Fruit fly (Drosophila melanogaster): ENCODE measurements around the gene Dys.

Dys gene

dm6 chr3R:19460409-19461217 lies at the start of gene Dys (continued):
- TF ChIP-seq pros (GFP tag; optimal IDR thresholded peaks at IDR 0.05), result no peak
- no peak for TF ChIP-seq D (optimal IDR thresholded peaks at IDR 0.05)
- peak; percentile 72 for TF ChIP-seq D (GFP tag; optimal IDR thresholded peaks at IDR 0.05)
- peak; percentile 89 for TF ChIP-seq CG10209 (GFP tag; optimal IDR thresholded peaks at IDR 0.05)
- no peak for TF ChIP-seq CG30020 (tag; optimal IDR thresholded peaks at IDR 0.05)
- peak; percentile 87 for TF ChIP-seq wdn (GFP tag; IDR thresholded peaks at IDR 0.05)
- TF ChIP-seq CG4282 (GFP tag; optimal IDR thresholded peaks at IDR 0.05), result no peak
- no peak for TF ChIP-seq fd102C (GFP tag; optimal IDR thresholded peaks at IDR 0.05)
- peak; percentile 59 for TF ChIP-seq CG18476 (GFP tag; optimal IDR thresholded peaks at IDR 0.05)
- peak; percentile 79 for TF ChIP-seq ken (GFP tag; IDR thresholded peaks at IDR 0.05)
- peak; percentile 56 for TF ChIP-seq CG8281 (tag; optimal IDR thresholded peaks at IDR 0.05)
- TF ChIP-seq bigmax (GFP tag; optimal IDR thresholded peaks at IDR 0.05), result no peak
- peak; percentile 94 for TF ChIP-seq CG7839 (tag; optimal IDR thresholded peaks at IDR 0.05)
- TF ChIP-seq Vsx1 (GFP tag; optimal IDR thresholded peaks at IDR 0.05), result peak; percentile 77
- peak; percentile 84 for TF ChIP-seq CG4730 (GFP tag; IDR thresholded peaks at IDR 0.05)
- peak; percentile 60 for TF ChIP-seq sima (GFP tag; optimal IDR thresholded peaks at IDR 0.05)
- TF ChIP-seq CG3281 (GFP tag; optimal IDR thresholded peaks at IDR 0.05), result peak; percentile 87
- no peak; the same call in none of the 2 replicates for TF ChIP-seq CG11085 (GFP tag; IDR thresholded peaks at IDR 0.05)
- TF ChIP-seq Hmx (GFP tag; optimal IDR thresholded peaks at IDR 0.05), result peak; percentile 75
- TF ChIP-seq pan (optimal IDR thresholded peaks at IDR 0.05), result peak in 1 of 2 experiments; percentile 11
- peak in 1 of 2 experiments; percentile 89 for TF ChIP-seq pan (GFP tag; optimal IDR thresholded peaks at IDR 0.05 in 1 of 2, IDR thresholded peaks at IDR 0.05 in 1 of 2)
- TF ChIP-seq Poxn (GFP tag; IDR thresholded peaks at IDR 0.05), result peak; percentile 53; the same call in 1 of the 2 replicates
- no peak for TF ChIP-seq Med (GFP tag)
- no peak for TF ChIP-seq CG6175 (GFP tag; IDR thresholded peaks at IDR 0.05)
- no peak for TF ChIP-seq twi (tag; optimal IDR thresholded peaks at IDR 0.05)
- peak; percentile 90 for TF ChIP-seq Xrp1 (GFP tag; IDR thresholded peaks at IDR 0.05)
- TF ChIP-seq CG8388 (GFP tag; optimal IDR thresholded peaks at IDR 0.05), result peak; percentile 83
- no peak for TF ChIP-seq ato (GFP tag; IDR thresholded peaks at IDR 0.05; ENCODE audit: partially characterized antibody)
- peak; percentile 74 for TF ChIP-seq CG10959 (GFP tag; IDR thresholded peaks at IDR 0.05)
- peak; percentile 80 for TF ChIP-seq CG11695 (GFP tag; IDR thresholded peaks at IDR 0.05)
- TF ChIP-seq tio (GFP tag; optimal IDR thresholded peaks at IDR 0.05), result peak; percentile 68
- TF ChIP-seq CG2202 (tag; optimal IDR thresholded peaks at IDR 0.05), result peak; percentile 50
- TF ChIP-seq CG8924 (tag; optimal IDR thresholded peaks at IDR 0.05), result peak; percentile 92
- TF ChIP-seq cad (GFP tag; optimal IDR thresholded peaks at IDR 0.05), result no peak
- no peak for TF ChIP-seq Hr39 (optimal IDR thresholded peaks at IDR 0.05)
- TF ChIP-seq Fer3 (tag; optimal IDR thresholded peaks at IDR 0.05), result peak; percentile 94
- peak; percentile 92 for TF ChIP-seq Hmr (GFP tag; optimal IDR thresholded peaks at IDR 0.05)
- TF ChIP-seq CG12071 (GFP tag; optimal IDR thresholded peaks at IDR 0.05), result peak; percentile 70
- peak; percentile 53; the same call in 1 of the 2 replicates for TF ChIP-seq CG5953 (GFP tag; IDR thresholded peaks at IDR 0.05)
- TF ChIP-seq bsh (GFP tag; optimal IDR thresholded peaks at IDR 0.05), result peak in 1 of 2 experiments; percentile 93
- TF ChIP-seq exex (tag; optimal IDR thresholded peaks at IDR 0.05), result peak; percentile 93
- TF ChIP-seq hbn (GFP tag; IDR thresholded peaks at IDR 0.05; ENCODE audit: partially characterized antibody), result no peak
- peak; percentile 86 for TF ChIP-seq CG1233 (GFP tag; optimal IDR thresholded peaks at IDR 0.05)
- TF ChIP-seq zen2 (GFP tag; IDR thresholded peaks at IDR 0.05; ENCODE audit: partially characterized antibody), result no peak
- no peak for TF ChIP-seq ac (GFP tag; optimal IDR thresholded peaks at IDR 0.05)
- peak; percentile 74 for TF ChIP-seq Hand (GFP tag; optimal IDR thresholded peaks at IDR 0.05)
- peak; percentile 82 to 86 for TF ChIP-seq dpn (GFP tag; optimal IDR thresholded peaks at IDR 0.05)
- TF ChIP-seq trh (GFP tag; optimal IDR thresholded peaks at IDR 0.05), result peak; percentile 63
- peak; percentile 58 for TF ChIP-seq ab (GFP tag; optimal IDR thresholded peaks at IDR 0.05)
